Fruit fly (Drosophila melanogaster): ENCODE results near the gene CG5521.

- TF ChIP-seq Snoo (tag; optimal IDR thresholded peaks at IDR 0.05), result no peak
- no peak for TF ChIP-seq CG34367 (tag; optimal IDR thresholded peaks at IDR 0.05)
- TF ChIP-seq CG9948 (tag; optimal IDR thresholded peaks at IDR 0.05), result no peak
- no peak for TF ChIP-seq CG32121 (GFP tag; IDR thresholded peaks at IDR 0.05)
- TF ChIP-seq CG10348 (GFP tag; IDR thresholded peaks at IDR 0.05), result no peak
- TF ChIP-seq rn (GFP tag; IDR thresholded peaks at IDR 0.05), result no peak
- TF ChIP-seq CG4496 (GFP tag; IDR thresholded peaks at IDR 0.05), result no peak
- TF ChIP-seq gl (tag; optimal IDR thresholded peaks at IDR 0.05), result no peak
These were observed 32.7 kb downstream of the CG5521 start, which contains the start of gene CG31077 for dm6 chr3R:26999452-26999851.

Data from whole organism, pupa.